Fruit fly (Drosophila melanogaster): ENCODE measurements around the gene AP-1-2beta.

DNA sequence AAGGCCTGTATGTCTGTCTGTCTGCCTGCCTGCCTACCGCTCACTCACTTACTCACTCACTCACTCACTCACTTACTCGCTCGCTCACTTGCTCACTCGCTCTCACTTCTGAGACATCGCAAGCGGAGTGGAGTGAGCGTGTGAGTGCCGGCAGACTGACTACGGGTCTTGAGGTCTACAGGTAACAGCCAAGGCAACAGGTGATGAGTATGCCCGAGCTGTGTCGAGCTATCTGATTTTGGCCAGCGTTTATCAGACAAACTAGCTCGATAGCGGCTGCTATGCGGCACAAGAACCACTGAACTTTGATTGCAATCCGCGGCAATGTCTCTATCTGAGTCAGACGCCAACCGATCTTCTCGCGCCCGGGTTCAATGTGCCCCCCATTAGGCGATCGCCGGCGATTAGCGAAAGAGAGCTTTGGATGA, 23.4 kb downstream of the AP-1-2beta start:
- TF ChIP-seq fkh (GFP tag; optimal IDR thresholded peaks at IDR 0.05) (no peak), topi (GFP tag; optimal IDR thresholded peaks at IDR 0.05) (no peak), Hr39 (GFP tag; optimal IDR thresholded peaks at IDR 0.05) (no peak)

All from whole organism, prepupa.